Worm (Caenorhabditis elegans) whole organism, dauer: Measurements from ENCODE around the gene fat-4.

Source experiments
- unc-62 ChIP-seq: sonication (generic microtip); optimal IDR thresholded peaks from 2 replicates; lab custom pipeline; 2017; ENCODE audit warnings: missing biosample characterization, missing genetic modification reagents, missing genetic modification characterization

Gene fat-4

ce11 chrIV:9790708-9791107, 8.5 kb upstream of the fat-4 start:
- no peak for TF ChIP-seq unc-62 (GFP tag; lab: Kevin White, UChicago)

- TF ChIP-seq unc-62 (GFP tag; lab: Kevin White, UChicago) = no peak
Measured at ce11 chrIV:9795250-9795649, 4.0 kb upstream of the fat-4 start.

- no peak for TF ChIP-seq unc-62 (GFP tag; lab: Kevin White, UChicago)
Measured at ce11 chrIV:9796494-9796893, 2.7 kb upstream of the fat-4 start, which contains the start of gene pis-1. Gene pis-1 (minus strand): TSS chrIV:9796594.

ce11 chrIV:9797304-9798003, 1.8 kb upstream of the fat-4 start, which contains the start of gene T13F2.2:
Gene T13F2.2 (minus strand): TSS chrIV:9797354.
- TF ChIP-seq unc-62 (GFP tag; lab: Kevin White, UChicago) = no peak

- no peak for TF ChIP-seq unc-62 (GFP tag; lab: Kevin White, UChicago)
Measured at ce11 chrIV:9798307-9798706, 922 bp upstream of the fat-4 start.

DNA sequence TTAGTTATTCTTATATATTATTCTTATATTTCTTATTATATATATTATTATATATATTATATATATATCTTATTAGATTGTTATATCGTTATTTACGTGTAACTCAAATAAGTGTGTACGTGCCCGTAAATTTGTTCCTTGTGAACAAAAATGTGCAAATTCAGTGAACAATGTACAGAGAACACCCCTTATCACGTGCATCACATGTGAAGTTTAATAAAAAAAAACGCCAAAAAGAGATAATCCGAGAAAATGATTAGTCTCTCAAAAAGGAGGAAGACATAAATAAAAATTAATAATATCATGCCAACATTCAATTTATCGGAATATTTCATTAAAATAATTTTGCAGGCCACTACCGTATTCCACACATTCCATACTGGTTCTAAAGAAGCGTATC, 435 bp downstream of the fat-4 start:
- no peak for TF ChIP-seq unc-62 (GFP tag; lab: Kevin White, UChicago)

- no peak for TF ChIP-seq unc-62 (GFP tag; lab: Kevin White, UChicago)
Measured at ce11 chrIV:9801418-9801817, 2.2 kb downstream of the fat-4 start.

DNA sequence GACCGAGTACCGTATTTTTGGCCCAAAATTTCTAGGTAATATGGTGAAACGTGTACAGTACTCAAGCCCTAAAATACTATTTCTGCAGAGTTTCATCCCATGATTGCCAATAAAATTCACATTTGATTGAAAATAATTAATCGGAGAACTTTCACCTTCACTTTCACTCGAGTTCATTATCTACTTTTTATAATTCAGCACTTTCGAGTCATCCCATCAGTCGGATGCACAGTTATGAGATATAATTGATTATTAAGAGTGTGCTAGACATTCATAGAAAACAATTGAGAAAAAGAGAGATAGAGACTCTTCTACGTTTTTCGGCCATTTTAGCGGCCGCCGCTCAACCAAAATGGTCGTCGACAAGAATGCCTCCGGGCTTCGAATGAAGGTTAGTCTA, 3.5 kb downstream of the fat-4 start, which contains the start of gene fat-3:
Gene fat-3, plus strand, starts transcription at position 313 of the 400 bp plus-strand sequence.
- TF ChIP-seq unc-62 (GFP tag; lab: Kevin White, UChicago) = no peak

DNA sequence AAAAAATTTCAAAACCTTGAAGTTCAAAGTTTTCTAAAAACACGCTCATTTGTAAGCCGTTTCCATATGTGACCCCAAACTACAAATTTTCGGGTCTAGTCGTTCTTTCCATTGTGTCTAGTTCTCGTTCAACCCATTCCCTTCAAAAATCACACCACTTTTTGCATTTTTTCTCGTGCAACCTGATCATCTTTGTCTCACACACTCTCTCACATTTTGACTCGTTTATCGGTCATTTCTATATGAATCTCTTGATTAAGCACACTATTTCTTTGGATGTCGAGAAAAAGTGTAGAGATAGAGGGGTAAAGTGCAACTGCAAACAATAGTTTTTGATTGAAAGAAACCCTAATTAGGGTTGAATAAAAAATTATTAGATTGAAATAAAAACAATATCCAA, 4.3 kb downstream of the fat-4 start:
- TF ChIP-seq unc-62 (GFP tag; lab: Kevin White, UChicago) = no peak

DNA sequence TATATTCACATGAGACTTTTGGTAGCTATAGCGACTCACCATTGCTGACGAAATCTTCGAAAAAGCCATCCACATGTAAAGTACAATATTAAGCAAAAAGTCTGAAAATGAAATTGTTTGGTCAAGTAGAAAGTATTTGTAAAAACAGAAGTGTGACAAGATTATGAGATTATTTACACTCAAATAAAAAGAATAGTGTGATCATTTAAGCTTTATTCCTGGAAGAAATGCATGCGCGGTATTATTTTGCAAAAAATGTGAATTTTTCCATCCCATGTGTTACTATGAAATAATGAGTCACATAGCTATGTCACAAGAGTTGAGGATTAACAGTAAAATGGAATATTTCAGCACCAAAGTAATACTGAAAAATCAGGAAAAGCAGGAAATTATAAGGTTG, 11.4 kb downstream of the fat-4 start, which contains the start of gene dct-15:
Gene dct-15, minus strand, starts transcription at position 101 of the 400 bp plus-strand sequence.
- no peak for TF ChIP-seq unc-62 (GFP tag; lab: Kevin White, UChicago)

DNA sequence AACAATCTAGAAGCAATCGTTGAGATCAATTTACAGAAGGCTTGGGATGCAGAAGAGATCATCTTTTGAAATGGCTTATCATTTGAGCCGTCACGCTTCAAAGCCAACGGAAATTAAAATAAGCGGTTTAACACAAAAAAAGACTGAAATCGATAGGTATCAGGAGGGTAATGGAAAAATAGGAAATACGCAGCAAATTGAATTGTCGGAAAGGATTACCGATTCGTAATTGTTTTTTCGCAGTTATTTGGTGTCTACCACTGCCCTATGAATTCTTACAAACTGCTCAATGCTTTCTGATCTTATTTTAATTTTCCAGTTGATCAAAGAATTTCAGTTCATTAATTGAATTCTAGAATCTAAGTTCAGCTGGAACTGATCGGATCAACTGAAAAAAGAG, 12.3 kb downstream of the fat-4 start:
- no peak for TF ChIP-seq unc-62 (GFP tag; lab: Kevin White, UChicago)

DNA sequence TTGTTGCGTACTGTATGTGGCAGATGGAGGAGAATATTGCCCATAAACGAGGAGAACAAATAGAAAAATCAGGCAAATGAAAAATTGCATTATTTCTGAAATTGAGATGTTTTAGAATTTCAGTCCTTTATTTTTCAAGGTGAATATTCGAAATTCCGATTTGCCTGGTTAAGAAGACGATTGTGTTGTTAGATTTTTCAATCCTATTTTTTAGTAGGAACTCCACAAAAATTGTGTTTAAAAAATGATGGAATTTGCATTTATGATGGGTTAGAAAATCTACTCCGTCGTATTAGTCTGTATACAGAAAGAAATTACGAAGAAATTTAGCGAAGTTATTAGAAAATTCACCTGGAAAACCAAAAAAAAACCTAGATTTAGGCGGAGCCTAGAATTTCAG, 16.2 kb downstream of the fat-4 start, which contains the start of gene egl-20:
Gene egl-20, minus strand, starts transcription at position 101 of the 400 bp plus-strand sequence.
- TF ChIP-seq unc-62 (GFP tag; lab: Kevin White, UChicago) = no peak

DNA sequence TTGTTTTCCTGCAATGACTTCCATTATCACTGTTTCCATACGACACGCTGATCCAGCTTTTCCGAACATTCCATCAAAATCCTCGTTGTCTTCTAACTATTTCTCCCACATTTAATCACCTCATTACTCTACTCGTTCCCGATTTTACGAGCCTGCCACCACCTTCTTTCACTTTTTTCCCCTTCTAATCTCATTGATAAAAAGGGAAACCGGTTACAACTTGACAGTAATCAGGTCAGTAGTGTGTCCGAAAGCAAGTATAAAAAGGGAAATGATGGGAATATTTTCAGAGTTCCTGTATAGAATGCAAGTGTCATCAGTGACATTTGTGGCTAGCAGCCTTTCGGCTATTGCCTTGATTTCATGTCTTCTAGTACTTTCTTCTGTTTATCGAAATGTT, 22.4 kb downstream of the fat-4 start, which contains the start of gene col-123:
Gene col-123, plus strand, starts transcription at position 301 of the 400 bp plus-strand sequence.
- no peak for TF ChIP-seq unc-62 (GFP tag; lab: Kevin White, UChicago)

DNA sequence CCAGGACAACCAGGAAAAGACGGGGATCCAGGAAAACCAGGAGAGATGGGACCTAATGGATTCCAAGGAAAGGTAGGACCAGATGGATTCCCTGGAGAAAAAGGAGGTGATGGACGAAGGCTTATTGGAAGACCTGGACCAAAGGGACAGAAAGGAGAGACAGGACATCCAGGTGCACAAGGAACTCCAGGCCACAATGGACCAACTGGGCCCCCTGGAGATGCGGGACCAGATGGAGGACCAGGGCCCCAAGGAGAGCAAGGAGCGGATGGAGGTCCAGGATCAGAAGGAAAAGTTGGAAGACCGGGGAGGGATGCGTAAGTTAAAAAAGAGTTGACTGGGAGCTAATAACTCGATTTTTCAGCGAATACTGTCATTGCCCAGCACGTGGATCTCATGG, 23.4 kb downstream of the fat-4 start:
- TF ChIP-seq unc-62 (GFP tag; lab: Kevin White, UChicago) = no peak

- TF ChIP-seq unc-62 (GFP tag; lab: Kevin White, UChicago) = no peak
Measured at ce11 chrIV:9824480-9824879, 25.3 kb downstream of the fat-4 start, which contains the start of gene catp-6. Gene catp-6 (minus strand): TSS chrIV:9824580.

DNA sequence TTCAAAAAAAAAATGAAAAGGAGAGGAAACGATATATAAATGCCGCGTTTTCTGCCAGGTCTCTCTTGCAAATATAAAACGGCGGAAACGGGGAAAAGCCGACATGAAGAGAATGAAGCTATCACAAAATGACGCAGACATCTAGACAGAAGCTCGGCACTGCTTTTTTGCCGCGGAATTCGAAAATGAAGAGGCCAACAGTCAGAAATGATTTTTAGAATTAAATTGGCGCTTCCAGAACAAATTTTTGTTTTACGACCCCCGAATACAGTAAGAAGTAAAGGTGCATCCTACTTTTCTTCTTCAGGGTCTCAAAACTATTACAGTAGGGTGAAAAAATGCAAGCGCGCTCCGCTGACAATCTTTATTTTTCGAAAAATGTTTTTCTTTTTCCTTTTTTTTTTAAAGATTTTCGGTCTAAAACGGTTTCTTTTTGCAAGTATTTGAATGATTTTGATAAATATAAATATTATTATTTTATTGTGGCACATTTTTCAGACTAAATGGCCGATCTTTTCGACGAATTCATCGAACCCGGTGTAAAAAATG, 26.0 kb downstream of the fat-4 start, which contains the start of gene mtr-4:
Gene mtr-4, plus strand, starts transcription at position 499 of the 549 bp plus-strand sequence.
- TF ChIP-seq unc-62 (GFP tag; lab: Kevin White, UChicago) = no peak
